Worm (Caenorhabditis elegans): ENCODE data around the gene fbxa-42.

ce11 chrIII:2253027-2253499 is 8.2 kb downstream of the fbxa-42 start, which contains the start of gene fbxa-73:
- TF ChIP-seq odd-2 (tag; optimal IDR thresholded peaks at IDR 0.05) (no peak), pros-1 (tag; optimal IDR thresholded peaks at IDR 0.05) (no peak), sox-2 (GFP tag; IDR thresholded peaks at IDR 0.05) (no peak), zip-5 (tag; optimal IDR thresholded peaks at IDR 0.05) (no peak), nhr-232 (tag; optimal IDR thresholded peaks at IDR 0.05) (no peak), nhr-11 (tag; optimal IDR thresholded peaks at IDR 0.05) (no peak), lin-11 (tag; optimal IDR thresholded peaks at IDR 0.05) (no peak), pha-4 (tag; optimal IDR thresholded peaks at IDR 0.05) (no peak), hlh-8 (tag; optimal IDR thresholded peaks at IDR 0.05) (no peak)

Measured in whole organism, late embryonic.